Fruit fly (Drosophila melanogaster) whole organism, prepupa: ENCODE measurements around the gene mRpL37.

Source experiments
- Blimp-1 ChIP-seq: fragments of 200-800 bp; sonication (Bioruptor generic); optimal IDR thresholded peaks from 3 replicates; lab custom pipeline; 2017; ENCODE audit warnings: missing biosample characterization, missing genetic modification characterization, mild to moderate bottlenecking, moderate library complexity, missing genetic modification reagents
- CG10631 ChIP-seq: fragments of 200-800 bp; sonication (Bioruptor generic); optimal IDR thresholded peaks from 2 replicates; lab custom pipeline; 2016; ENCODE audit warnings: missing biosample characterization, missing genetic modification characterization
- CG10669 ChIP-seq: fragments of 200-800 bp; sonication (Bioruptor generic); optimal IDR thresholded peaks from 3 replicates; lab custom pipeline; 2018; ENCODE audit warnings: missing biosample characterization, mild to moderate bottlenecking, missing genetic modification characterization, moderate library complexity
- CG11294 ChIP-seq: fragments of 200-800 bp; sonication (Bioruptor generic); IDR thresholded peaks from 2 replicates; pipeline ENCODE4 v1.3.6; 2022; ENCODE audit warnings: missing biosample characterization, missing genetic modification characterization
- CG11762 ChIP-seq: fragments of 200-800 bp; sonication (Bioruptor generic); optimal IDR thresholded peaks from 3 replicates; lab custom pipeline; 2016; ENCODE audit warnings: missing biosample characterization, missing genetic modification characterization; ENCODE audit not compliant: insufficient read depth
- CG15336 ChIP-seq: fragments of 200-800 bp; sonication (Bioruptor generic); IDR thresholded peaks from 2 replicates; pipeline ENCODE4 v1.3.6; 2022; ENCODE audit warnings: missing biosample characterization, missing genetic modification characterization
- CG1621 ChIP-seq: fragments of 200-800 bp; sonication (Bioruptor generic); optimal IDR thresholded peaks from 3 replicates; lab custom pipeline; 2018; ENCODE audit warnings: missing biosample characterization, mild to moderate bottlenecking, missing genetic modification characterization
- CG16779 ChIP-seq: fragments of 200-800 bp; sonication (Bioruptor generic); optimal IDR thresholded peaks from 3 replicates; lab custom pipeline; 2017; ENCODE audit warnings: missing biosample characterization, mild to moderate bottlenecking, missing genetic modification characterization
- CG3032 ChIP-seq: fragments of 200-800 bp; optimal IDR thresholded peaks from 2 replicates; lab custom pipeline; 2019; ENCODE audit warnings: missing biosample characterization, mild to moderate bottlenecking, missing genetic modification characterization, moderate library complexity
- CG31627 ChIP-seq: fragments of 200-800 bp; sonication (Bioruptor generic); optimal IDR thresholded peaks from 3 replicates; lab custom pipeline; 2016; ENCODE audit warnings: missing biosample characterization, missing genetic modification characterization
- CG32006 ChIP-seq: fragments of 200-800 bp; sonication (Bioruptor generic); optimal IDR thresholded peaks from 3 replicates; lab custom pipeline; 2017; ENCODE audit warnings: missing biosample characterization, mild to moderate bottlenecking, missing genetic modification characterization
- CG34406 ChIP-seq: fragments of 200-800 bp; sonication (Bioruptor generic); optimal IDR thresholded peaks from 3 replicates; lab custom pipeline; 2016; ENCODE audit warnings: missing biosample characterization, missing genetic modification characterization
- CG3919 ChIP-seq: fragments of 200-800 bp; sonication (Bioruptor generic); optimal IDR thresholded peaks from 3 replicates; lab custom pipeline; 2016; ENCODE audit warnings: missing biosample characterization, missing genetic modification characterization
- CG4318 ChIP-seq: fragments of 200-800 bp; sonication (Bioruptor generic); optimal IDR thresholded peaks from 3 replicates; lab custom pipeline; 2017; ENCODE audit warnings: missing biosample characterization, mild to moderate bottlenecking, missing genetic modification characterization
- CG6163 ChIP-seq: fragments of 200-800 bp; sonication (Bioruptor generic); IDR thresholded peaks from 3 replicates; pipeline ENCODE4 v1.3.6; 2022; ENCODE audit warnings: missing biosample characterization, missing genetic modification characterization
- CG6276 ChIP-seq: fragments of 200-800 bp; sonication (Bioruptor generic); optimal IDR thresholded peaks from 2 replicates; lab custom pipeline; 2017; ENCODE audit warnings: missing biosample characterization, mild to moderate bottlenecking, missing genetic modification characterization
- CG6792 ChIP-seq: fragments of 200-800 bp; sonication (Bioruptor generic); optimal IDR thresholded peaks from 3 replicates; lab custom pipeline; 2016; ENCODE audit warnings: missing biosample characterization, missing genetic modification characterization
- CG6808 ChIP-seq: fragments of 200-800 bp; sonication (Bioruptor generic); optimal IDR thresholded peaks from 3 replicates; lab custom pipeline; 2017; ENCODE audit warnings: missing biosample characterization, missing genetic modification characterization, mild to moderate bottlenecking, moderate library complexity, missing genetic modification reagents
- CG6854 ChIP-seq: fragments of 200-800 bp; sonication (Bioruptor generic); optimal IDR thresholded peaks from 2 replicates; lab custom pipeline; 2017; ENCODE audit warnings: missing biosample characterization, mild to moderate bottlenecking, missing genetic modification characterization
- CG7368 ChIP-seq: fragments of 200-800 bp; sonication (Bioruptor generic); optimal IDR thresholded peaks from 3 replicates; lab custom pipeline; 2016; ENCODE audit warnings: missing biosample characterization, missing genetic modification characterization
- CG8119 ChIP-seq: fragments of 200-800 bp; sonication (Bioruptor generic); IDR thresholded peaks from 3 replicates; pipeline ENCODE4 v1.3.6; 2022; ENCODE audit warnings: missing biosample characterization, missing genetic modification characterization
- CG8319 ChIP-seq: fragments of 200-800 bp; sonication (Bioruptor generic); optimal IDR thresholded peaks from 3 replicates; lab custom pipeline; 2016; ENCODE audit warnings: missing biosample characterization, missing genetic modification characterization
- CG8632 ChIP-seq: fragments of 200-800 bp; sonication (Bioruptor generic); optimal IDR thresholded peaks from 3 replicates; lab custom pipeline; 2016; ENCODE audit warnings: missing biosample characterization, missing genetic modification characterization
- Eip75B ChIP-seq: fragments of 200-800 bp; sonication (Bioruptor generic); optimal IDR thresholded peaks from 3 replicates; lab custom pipeline; 2016; ENCODE audit warnings: missing biosample characterization, missing genetic modification characterization
- Eip78C ChIP-seq: fragments of 200-800 bp; sonication (Bioruptor generic); peaks from one replicate; lab custom pipeline; 2016; ENCODE audit warnings: missing biosample characterization, missing genetic modification characterization
- Eip93F ChIP-seq: fragments of 200-800 bp; sonication (Bioruptor generic); optimal IDR thresholded peaks from 2 replicates; lab custom pipeline; 2016; ENCODE audit warnings: missing biosample characterization, mild to moderate bottlenecking, missing genetic modification characterization
- Ets21C ChIP-seq: fragments of 200-800 bp; sonication (Bioruptor generic); optimal IDR thresholded peaks from 3 replicates; lab custom pipeline; 2016; ENCODE audit warnings: missing biosample characterization, missing genetic modification characterization
- Ets96B ChIP-seq: fragments of 200-800 bp; optimal IDR thresholded peaks from 2 replicates; lab custom pipeline; 2019; ENCODE audit warnings: missing biosample characterization, mild to moderate bottlenecking, missing genetic modification characterization, moderate library complexity
- Gug ChIP-seq: fragments of 200-800 bp; sonication (Bioruptor generic); IDR thresholded peaks from 2 replicates; pipeline ENCODE4 v1.3.6; 2022; ENCODE audit warnings: missing biosample characterization, missing genetic modification characterization
- Hr38 ChIP-seq: sonication (Bioruptor generic); optimal IDR thresholded peaks from 2 replicates; lab custom pipeline; 2016; ENCODE audit warnings: missing biosample characterization, missing genetic modification characterization
- Hr39 ChIP-seq: fragments of 200-800 bp; sonication (Bioruptor generic); optimal IDR thresholded peaks from 2 replicates; lab custom pipeline; 2016; ENCODE audit warnings: missing biosample characterization, missing genetic modification characterization
- Lpt ChIP-seq: fragments of 200-800 bp; sonication (Bioruptor generic); optimal IDR thresholded peaks from 3 replicates; lab custom pipeline; 2016; ENCODE audit warnings: missing biosample characterization, missing genetic modification characterization
- Met ChIP-seq: fragments of 200-800 bp; sonication (Bioruptor generic); optimal IDR thresholded peaks from 3 replicates; lab custom pipeline; 2016; ENCODE audit warnings: missing biosample characterization, missing genetic modification characterization
- OdsH ChIP-seq: fragments of 200-800 bp; sonication (Bioruptor generic); optimal IDR thresholded peaks from 3 replicates; lab custom pipeline; 2016; ENCODE audit warnings: missing biosample characterization, missing genetic modification characterization
- Smox ChIP-seq: fragments of 200-800 bp; sonication (Bioruptor generic); optimal IDR thresholded peaks from 3 replicates; lab custom pipeline; 2016; ENCODE audit warnings: missing biosample characterization, missing genetic modification characterization
- acj6 ChIP-seq: fragments of 200-800 bp; sonication (Bioruptor generic); optimal IDR thresholded peaks from 3 replicates; lab custom pipeline; 2016; ENCODE audit warnings: missing biosample characterization, missing genetic modification characterization
- cyc ChIP-seq: fragments of 200-800 bp; sonication (Bioruptor generic); optimal IDR thresholded peaks from 3 replicates; lab custom pipeline; 2016; ENCODE audit warnings: missing biosample characterization, missing genetic modification characterization
- dac ChIP-seq: fragments of 200-800 bp; sonication (Bioruptor generic); optimal IDR thresholded peaks from 2 replicates; lab custom pipeline; 2017; ENCODE audit warnings: missing biosample characterization, mild to moderate bottlenecking, missing genetic modification characterization
- dsx ChIP-seq: fragments of 200-800 bp; optimal IDR thresholded peaks from 3 replicates; lab custom pipeline; 2019; ENCODE audit warnings: missing biosample characterization, mild to moderate bottlenecking, missing genetic modification characterization, moderate library complexity; ENCODE audit not compliant: poor library complexity, severe bottlenecking
- esn ChIP-seq: fragments of 200-800 bp; sonication (Bioruptor generic); optimal IDR thresholded peaks from 2 replicates; lab custom pipeline; 2016; ENCODE audit warnings: missing biosample characterization, mild to moderate bottlenecking, missing genetic modification characterization, moderate library complexity
- fd59A ChIP-seq: fragments of 200-800 bp; sonication (Bioruptor generic); optimal IDR thresholded peaks from 2 replicates; lab custom pipeline; 2017; ENCODE audit warnings: missing biosample characterization, mild to moderate bottlenecking, missing genetic modification characterization, missing genetic modification reagents
- fd85E ChIP-seq: fragments of 200-800 bp; sonication (Bioruptor generic); optimal IDR thresholded peaks from 3 replicates; lab custom pipeline; 2016; ENCODE audit warnings: missing biosample characterization, missing genetic modification characterization
- fkh ChIP-seq: fragments of 200-800 bp; sonication (Bioruptor generic); optimal IDR thresholded peaks from 3 replicates; lab custom pipeline; 2017; ENCODE audit warnings: missing biosample characterization, mild to moderate bottlenecking, missing genetic modification characterization, moderate library complexity
- lz ChIP-seq: fragments of 200-800 bp; sonication (Bioruptor generic); optimal IDR thresholded peaks from 3 replicates; lab custom pipeline; 2016; ENCODE audit warnings: missing biosample characterization, missing genetic modification characterization
- net ChIP-seq: fragments of 200-800 bp; sonication (Bioruptor generic); optimal IDR thresholded peaks from 3 replicates; lab custom pipeline; 2016; ENCODE audit warnings: missing biosample characterization, missing genetic modification characterization
- pdm3 ChIP-seq: fragments of 200-800 bp; sonication (Bioruptor generic); optimal IDR thresholded peaks from 3 replicates; lab custom pipeline; 2016; ENCODE audit warnings: missing biosample characterization, missing genetic modification characterization
- salr ChIP-seq, 2 experiments: fragments of 200-800 bp; sonication (Bioruptor generic); optimal IDR thresholded peaks; 3 replicates each; lab custom pipeline; 2016 to 2018; ENCODE audit warnings: missing biosample characterization in 2 of 2, missing genetic modification characterization in 2 of 2, mild to moderate bottlenecking in 1 of 2
- spab ChIP-seq: fragments of 200-800 bp; sonication (Bioruptor generic); optimal IDR thresholded peaks from 2 replicates; lab custom pipeline; 2017; ENCODE audit warnings: missing biosample characterization, mild to moderate bottlenecking, missing genetic modification characterization, missing genetic modification reagents
- ss ChIP-seq, 2 experiments: fragments of 200-800 bp; sonication (Bioruptor generic); optimal IDR thresholded peaks; 2 replicates in 1 of 2; 3 replicates in 1 of 2; lab custom pipeline; 2017 to 2018; ENCODE audit warnings: mild to moderate bottlenecking in 2 of 2, missing biosample characterization in 2 of 2, missing genetic modification characterization in 2 of 2, moderate library complexity in 1 of 2
- svp ChIP-seq: fragments of 200-800 bp; sonication (Bioruptor generic); peaks from one replicate; lab custom pipeline; 2016; ENCODE audit warnings: missing biosample characterization, missing genetic modification characterization
- topi ChIP-seq: fragments of 200-800 bp; sonication (Bioruptor generic); optimal IDR thresholded peaks from 3 replicates; lab custom pipeline; 2016; ENCODE audit warnings: missing biosample characterization, missing genetic modification characterization
- vri ChIP-seq: fragments of 200-800 bp; sonication (Bioruptor generic); optimal IDR thresholded peaks from 3 replicates; lab custom pipeline; 2016; ENCODE audit warnings: missing biosample characterization, mild to moderate bottlenecking, missing genetic modification characterization

Gene mRpL37

dm6 chr3R:10784058-10784499, at the start of gene mRpL37, which contains the start of gene Rbp1:
mRpL37 (minus strand) TSS chr3R:10784092.
Rbp1 (plus strand) TSS chr3R:10784383.
- TF ChIP-seq CG3032 (tag; lab: Kevin White, UChicago) = peak; percentile 89
- TF ChIP-seq CG6163 = no peak
- no peak for TF ChIP-seq ss (GFP tag; optimal IDR thresholded peaks at IDR 0.05; lab: Kevin White, UChicago)
- TF ChIP-seq CG1621 (tag; lab: Kevin White, UChicago) = no peak
- peak; percentile 82 for TF ChIP-seq Ets96B
- no peak for TF ChIP-seq CG3919 (GFP tag; lab: Kevin White, UChicago)
- no peak for TF ChIP-seq vri
- TF ChIP-seq CG10631 (GFP tag; lab: Kevin White, UChicago) = peak; percentile 74
- no peak for TF ChIP-seq Met (GFP tag; lab: Kevin White, UChicago)
- no peak for TF ChIP-seq CG6276 (GFP tag; lab: Kevin White, UChicago)
- TF ChIP-seq Eip78C = peak; percentile 78
- peak; percentile 20 for TF ChIP-seq Lpt (GFP tag; lab: Kevin White, UChicago)
- no peak for TF ChIP-seq dsx
- TF ChIP-seq pdm3 = peak; percentile 70
- peak; percentile 73 for TF ChIP-seq esn
- peak; percentile 13 for TF ChIP-seq fd59A (GFP tag; lab: Kevin White, UChicago)
- TF ChIP-seq Gug (GFP tag; lab: Robert Waterston, UW) = peak; percentile 16; the same call in 1 of the 2 replicates
- no peak for TF ChIP-seq CG16779
- TF ChIP-seq CG10669 (GFP tag; lab: Kevin White, UChicago) = no peak
- TF ChIP-seq CG32006 (GFP tag; lab: Kevin White, UChicago) = no peak
- peak; percentile 65 for TF ChIP-seq topi (GFP tag; lab: Kevin White, UChicago)
- TF ChIP-seq CG8119 (GFP tag; lab: Robert Waterston, UW) = no peak
- TF ChIP-seq CG11294 (GFP tag; lab: Robert Waterston, UW) = peak; percentile 44; the same call in 1 of the 2 replicates
- TF ChIP-seq cyc (GFP tag; lab: Kevin White, UChicago) = peak; percentile 74
- TF ChIP-seq CG8632 (GFP tag; lab: Kevin White, UChicago) = peak; percentile 52
- no peak for TF ChIP-seq CG34406
- no peak for TF ChIP-seq Eip75B (GFP tag; lab: Kevin White, UChicago)
- no peak for TF ChIP-seq CG6808 (GFP tag; lab: Kevin White, UChicago)
- TF ChIP-seq CG6792 = peak; percentile 52
- no peak for TF ChIP-seq fkh (GFP tag; lab: Kevin White, UChicago)
- TF ChIP-seq Ets21C (GFP tag; lab: Kevin White, UChicago) = peak; percentile 62
- peak; percentile 74 for TF ChIP-seq OdsH (GFP tag; lab: Kevin White, UChicago)
- TF ChIP-seq Blimp-1 (GFP tag; lab: Kevin White, UChicago) = peak; percentile 26
- TF ChIP-seq CG4318 (GFP tag; lab: Kevin White, UChicago) = peak; percentile 58
- no peak for TF ChIP-seq CG8319 (GFP tag; lab: Kevin White, UChicago)
- peak; percentile 77 for TF ChIP-seq CG31627 (GFP tag; lab: Kevin White, UChicago)
- no peak for TF ChIP-seq net
- TF ChIP-seq spab (GFP tag; lab: Kevin White, UChicago) = no peak
- TF ChIP-seq salr (GFP tag; optimal IDR thresholded peaks at IDR 0.05; lab: Kevin White, UChicago) = no peak
- TF ChIP-seq Hr39 (GFP tag; lab: Kevin White, UChicago) = peak; percentile 72
- no peak for TF ChIP-seq CG7368 (GFP tag; lab: Kevin White, UChicago)
- no peak for TF ChIP-seq CG6854 (GFP tag; lab: Kevin White, UChicago)
- TF ChIP-seq lz (GFP tag; lab: Kevin White, UChicago) = peak; percentile 77
- no peak for TF ChIP-seq Hr38 (GFP tag; lab: Kevin White, UChicago)
- TF ChIP-seq CG11762 (GFP tag; lab: Kevin White, UChicago) = peak; percentile 36
- TF ChIP-seq Eip93F (GFP tag; lab: Kevin White, UChicago) = no peak
- TF ChIP-seq Smox = peak; percentile 70
- no peak for TF ChIP-seq dac (GFP tag; lab: Kevin White, UChicago)
- TF ChIP-seq CG15336 (GFP tag; lab: Robert Waterston, UW) = no peak
- no peak for TF ChIP-seq svp (GFP tag; lab: Kevin White, UChicago)
- no peak for TF ChIP-seq fd85E
- peak; percentile 72 for TF ChIP-seq acj6
